Fruit fly (Drosophila melanogaster) whole organism, embryonic: Measurements from ENCODE around the gene Cdk7.
A peak's percentile ranks its signal among the peaks of the same experiment; 100 is the strongest.

Experiments used
- Atf-2 ChIP-seq: fragments of 200-800 bp; sonication (Bioruptor generic); optimal IDR thresholded peaks from 2 replicates; lab custom pipeline; 2016; ENCODE audit warnings: missing biosample characterization, missing genetic modification characterization
- Atf6 ChIP-seq: fragments of 200-800 bp; sonication (Bioruptor generic); IDR thresholded peaks from 2 replicates; pipeline ENCODE4 v1.3.6; 2022; ENCODE audit warnings: missing biosample characterization, missing genetic modification characterization
- CG10321 ChIP-seq: fragments of 200-800 bp; sonication (Bioruptor generic); IDR thresholded peaks from 2 replicates; pipeline ENCODE4 v1.3.6; 2022; ENCODE audit warnings: missing biosample characterization, missing genetic modification characterization
- CG10979 ChIP-seq: fragments of 200-800 bp; sonication (Bioruptor generic); optimal IDR thresholded peaks from 2 replicates; lab custom pipeline; 2018; ENCODE audit warnings: missing biosample characterization, mild to moderate bottlenecking, missing genetic modification characterization, moderate library complexity
- CG11696 ChIP-seq: fragments of 200-800 bp; sonication (Bioruptor generic); IDR thresholded peaks from 2 replicates; pipeline ENCODE4 v1.3.6; 2022; ENCODE audit warnings: missing biosample characterization, missing genetic modification characterization
- CG12104 ChIP-seq: fragments of 200-800 bp; sonication (Bioruptor generic); optimal IDR thresholded peaks from 3 replicates; lab custom pipeline; 2016; ENCODE audit warnings: missing biosample characterization, missing genetic modification characterization
- CG12299 ChIP-seq: fragments of 200-800 bp; sonication (Bioruptor generic); optimal IDR thresholded peaks from 2 replicates; lab custom pipeline; 2018; ENCODE audit warnings: missing biosample characterization, mild to moderate bottlenecking, missing genetic modification characterization
- CG1233 ChIP-seq: fragments of 200-800 bp; sonication (Bioruptor generic); optimal IDR thresholded peaks from 4 replicates; lab custom pipeline; 2018; ENCODE audit warnings: missing biosample characterization, mild to moderate bottlenecking, missing genetic modification characterization
- CG13287 ChIP-seq: fragments of 200-800 bp; sonication (Bioruptor generic); IDR thresholded peaks from 2 replicates; pipeline ENCODE4 v1.3.6; 2022; ENCODE audit warnings: missing biosample characterization, missing genetic modification characterization; ENCODE audit not compliant: partially characterized antibody
- CG1602 ChIP-seq: fragments of 200-800 bp; sonication (Bioruptor generic); optimal IDR thresholded peaks from 3 replicates; lab custom pipeline; 2016; ENCODE audit warnings: missing biosample characterization, missing genetic modification characterization
- CG17385 ChIP-seq: fragments of 200-800 bp; sonication (Bioruptor generic); optimal IDR thresholded peaks from 3 replicates; lab custom pipeline; 2018; ENCODE audit warnings: missing biosample characterization, mild to moderate bottlenecking, missing genetic modification characterization
- CG18262 ChIP-seq: fragments of 200-800 bp; optimal IDR thresholded peaks from 3 replicates; lab custom pipeline; 2019; ENCODE audit warnings: missing biosample characterization, mild to moderate bottlenecking, missing genetic modification characterization, moderate library complexity
- CG33557 ChIP-seq: fragments of 200-800 bp; sonication (Bioruptor generic); optimal IDR thresholded peaks from 2 replicates; lab custom pipeline; 2019; ENCODE audit warnings: missing biosample characterization, mild to moderate bottlenecking, missing genetic modification characterization, moderate library complexity
- CG4360 ChIP-seq: fragments of 200-800 bp; sonication (Bioruptor generic); IDR thresholded peaks from 2 replicates; pipeline ENCODE4 v1.3.6; 2022; ENCODE audit warnings: missing biosample characterization, missing genetic modification characterization
- CG6254 ChIP-seq: fragments of 200-800 bp; sonication (Bioruptor generic); optimal IDR thresholded peaks from 3 replicates; lab custom pipeline; 2017; ENCODE audit warnings: mild to moderate bottlenecking, missing biosample characterization, missing genetic modification reagents, missing genetic modification characterization
- CG6765 ChIP-seq: fragments of 200-800 bp; sonication (Bioruptor generic); optimal IDR thresholded peaks from 3 replicates; lab custom pipeline; 2017; ENCODE audit warnings: missing biosample characterization, mild to moderate bottlenecking, missing genetic modification characterization
- CG7357 ChIP-seq: fragments of 200-800 bp; sonication (Bioruptor generic); IDR thresholded peaks from 3 replicates; pipeline ENCODE4 v1.3.6; 2022; ENCODE audit warnings: missing biosample characterization, missing genetic modification characterization
- CG7372 ChIP-seq: fragments of 200-800 bp; sonication (Bioruptor generic); IDR thresholded peaks from 2 replicates; pipeline ENCODE4 v1.3.6; 2022; ENCODE audit warnings: missing biosample characterization, missing genetic modification characterization
- CG7963 ChIP-seq: fragments of 200-800 bp; sonication (Bioruptor generic); IDR thresholded peaks from 3 replicates; pipeline ENCODE4 v1.3.6; 2022; ENCODE audit warnings: missing biosample characterization, missing genetic modification characterization; ENCODE audit not compliant: partially characterized antibody
- CG8388 ChIP-seq: fragments of 200-800 bp; sonication (Bioruptor generic); optimal IDR thresholded peaks from 2 replicates; lab custom pipeline; 2019; ENCODE audit warnings: missing biosample characterization, mild to moderate bottlenecking, missing genetic modification characterization, moderate library complexity
- CG9727 ChIP-seq: fragments of 200-800 bp; sonication (Bioruptor generic); optimal IDR thresholded peaks from 3 replicates; lab custom pipeline; 2017; ENCODE audit warnings: missing biosample characterization, mild to moderate bottlenecking, missing genetic modification characterization
- CG9817 ChIP-seq: fragments of 200-800 bp; sonication (Bioruptor generic); optimal IDR thresholded peaks from 2 replicates; lab custom pipeline; 2018; ENCODE audit warnings: missing biosample characterization, mild to moderate bottlenecking, missing genetic modification characterization, moderate library complexity
- Deaf1 ChIP-seq: fragments of 200-800 bp; optimal IDR thresholded peaks from 3 replicates; lab custom pipeline; 2019; ENCODE audit warnings: missing biosample characterization, mild to moderate bottlenecking, missing genetic modification characterization, moderate library complexity
- Doc3 ChIP-seq: fragments of 200-800 bp; sonication (Bioruptor generic); IDR thresholded peaks from 3 replicates; pipeline ENCODE4 v1.3.6; 2022; ENCODE audit warnings: missing biosample characterization, missing genetic modification characterization; ENCODE audit not compliant: partially characterized antibody
- Fer1 ChIP-seq: fragments of 200-800 bp; sonication (Bioruptor generic); optimal IDR thresholded peaks from 2 replicates; lab custom pipeline; 2017; ENCODE audit warnings: missing biosample characterization, mild to moderate bottlenecking, missing genetic modification characterization
- Gsc ChIP-seq: fragments of 200-800 bp; sonication (Bioruptor generic); IDR thresholded peaks from 2 replicates; pipeline ENCODE4 v1.3.6; 2022; ENCODE audit warnings: missing biosample characterization, missing genetic modification characterization
- MBD-R2 ChIP-seq: fragments of 200-800 bp; sonication (Bioruptor generic); IDR thresholded peaks from 2 replicates; pipeline ENCODE4 v1.3.6; 2022; ENCODE audit warnings: missing biosample characterization, missing genetic modification characterization
- Oaz ChIP-seq: fragments of 200-800 bp; sonication (Bioruptor generic); IDR thresholded peaks from 2 replicates; pipeline ENCODE4 v1.3.6; 2022; ENCODE audit warnings: missing biosample characterization, missing genetic modification characterization
- Oli ChIP-seq: fragments of 200-800 bp; sonication (Bioruptor generic); optimal IDR thresholded peaks from 2 replicates; lab custom pipeline; 2018; ENCODE audit warnings: missing biosample characterization, mild to moderate bottlenecking, missing genetic modification characterization, moderate library complexity
- Opbp ChIP-seq: fragments of 200-800 bp; sonication (Bioruptor generic); IDR thresholded peaks from 3 replicates; pipeline ENCODE4 v1.3.6; 2022; ENCODE audit warnings: missing biosample characterization, missing genetic modification characterization; ENCODE audit not compliant: partially characterized antibody
- PHDP ChIP-seq: fragments of 200-800 bp; sonication (Bioruptor generic); optimal IDR thresholded peaks from 3 replicates; lab custom pipeline; 2018; ENCODE audit warnings: missing biosample characterization, mild to moderate bottlenecking, missing genetic modification characterization, moderate library complexity
- Ravus ChIP-seq: fragments of 200-800 bp; sonication (Bioruptor generic); IDR thresholded peaks from 2 replicates; pipeline ENCODE4 v1.3.6; 2022; ENCODE audit warnings: missing biosample characterization, missing genetic modification characterization
- Rx ChIP-seq: fragments of 200-800 bp; sonication (Bioruptor generic); IDR thresholded peaks from 2 replicates; pipeline ENCODE4 v1.3.6; 2022; ENCODE audit warnings: missing biosample characterization, missing genetic modification characterization
- Sry-β ChIP-seq: fragments of 200-800 bp; sonication (Bioruptor generic); optimal IDR thresholded peaks from 2 replicates; lab custom pipeline; 2018; ENCODE audit warnings: missing biosample characterization, mild to moderate bottlenecking, missing genetic modification characterization, moderate library complexity
- Usf ChIP-seq: fragments of 200-800 bp; sonication (Bioruptor generic); optimal IDR thresholded peaks from 2 replicates; lab custom pipeline; 2017; ENCODE audit warnings: missing genotype, missing biosample characterization, missing genetic modification characterization
- Xbp1 ChIP-seq: fragments of 200-800 bp; sonication (Bioruptor generic); optimal IDR thresholded peaks from 3 replicates; lab custom pipeline; 2016; ENCODE audit warnings: missing biosample characterization, mild to moderate bottlenecking, missing genetic modification characterization
- en ChIP-seq: fragments of 200-800 bp; sonication (Bioruptor generic); optimal IDR thresholded peaks from 2 replicates; lab custom pipeline; 2016; ENCODE audit warnings: missing biosample characterization, missing genetic modification characterization
- lilli ChIP-seq: fragments of 200-800 bp; sonication (Bioruptor generic); optimal IDR thresholded peaks from 3 replicates; lab custom pipeline; 2016; ENCODE audit warnings: missing biosample characterization, missing genetic modification characterization
- lola ChIP-seq, 3 experiments: fragments of >200 bp in 2 of 3; fragments of 200-800 bp in 1 of 3; sonication (Bioruptor generic) in 1 of 3; optimal IDR thresholded peaks; 2 replicates each; lab custom pipeline; 2017 to 2019; ENCODE audit warnings: missing biosample characterization in 3 of 3, missing genetic modification characterization in 3 of 3, mild to moderate bottlenecking in 1 of 3, moderate library complexity in 1 of 3
- pan ChIP-seq, 4 experiments: fragments of >200 bp in 3 of 4; fragments of 200-800 bp in 1 of 4; sonication (Bioruptor generic) in 1 of 4; optimal IDR thresholded peaks in 3 of 4; IDR thresholded peaks in 1 of 4; 2 replicates each; pipeline versions ENCODE4 v1.3.6 to Lab custom; 2017 to 2022; ENCODE audit warnings: missing biosample characterization in 2 of 4, missing genetic modification characterization in 2 of 4, mixed read lengths in 1 of 4
- peb ChIP-seq: fragments of 200-800 bp; sonication (Bioruptor generic); IDR thresholded peaks from 2 replicates; pipeline ENCODE4 v1.3.6; 2022; ENCODE audit warnings: missing biosample characterization, missing genetic modification characterization
- pnt ChIP-seq: fragments of 200-800 bp; sonication (Bioruptor generic); optimal IDR thresholded peaks from 3 replicates; lab custom pipeline; 2016; ENCODE audit warnings: missing biosample characterization, missing genetic modification characterization
- pzg ChIP-seq: fragments of 200-800 bp; sonication (Bioruptor generic); optimal IDR thresholded peaks from 3 replicates; lab custom pipeline; 2018; ENCODE audit warnings: missing biosample characterization, mild to moderate bottlenecking, missing genetic modification characterization, moderate library complexity
- ranshi ChIP-seq: fragments of 200-800 bp; sonication (Bioruptor generic); IDR thresholded peaks from 2 replicates; pipeline ENCODE4 v1.3.6; 2022; ENCODE audit warnings: missing biosample characterization, missing genetic modification characterization
- row ChIP-seq: fragments of 200-800 bp; sonication (Bioruptor generic); IDR thresholded peaks from 3 replicates; pipeline ENCODE4 v1.3.6; 2022; ENCODE audit warnings: missing biosample characterization, missing genetic modification characterization
- salm ChIP-seq: fragments of 200-800 bp; sonication (Bioruptor generic); optimal IDR thresholded peaks from 2 replicates; lab custom pipeline; 2018; ENCODE audit warnings: missing biosample characterization, mild to moderate bottlenecking, missing genetic modification characterization
- sug ChIP-seq: fragments of 200-800 bp; optimal IDR thresholded peaks from 2 replicates; lab custom pipeline; 2019; ENCODE audit warnings: missing biosample characterization, mild to moderate bottlenecking, missing genetic modification characterization, moderate library complexity
- trh ChIP-seq: fragments of 200-800 bp; sonication (Bioruptor generic); optimal IDR thresholded peaks from 2 replicates; lab custom pipeline; 2016; ENCODE audit warnings: missing biosample characterization, missing genetic modification characterization

Gene Cdk7

DNA sequence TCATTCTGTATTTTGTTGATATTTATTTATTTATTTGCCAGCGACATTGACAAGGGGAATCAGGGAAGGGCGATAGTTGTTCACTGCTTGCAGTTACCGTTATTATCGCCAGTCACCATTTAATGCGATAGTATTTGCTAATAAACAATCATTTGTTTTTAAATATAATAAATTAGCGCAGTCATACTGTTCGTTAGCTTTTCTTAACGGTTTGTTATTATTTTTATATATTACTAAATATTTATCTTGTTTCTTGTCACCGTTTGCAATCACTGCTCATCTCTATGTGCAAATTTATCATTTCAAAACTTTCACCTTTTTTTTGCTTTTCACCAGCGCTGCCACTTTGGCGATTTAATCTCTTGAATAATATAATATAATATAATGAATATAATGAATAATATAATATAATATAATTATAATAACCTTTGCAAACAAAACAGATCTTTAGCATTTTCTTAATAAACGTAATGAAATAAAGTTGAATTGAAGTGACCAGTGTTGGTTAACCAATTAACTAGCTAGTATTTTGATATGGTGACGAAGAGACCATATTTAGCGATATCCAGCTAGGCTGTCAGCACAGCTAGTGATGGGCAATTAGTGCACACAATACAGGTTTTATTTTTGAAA lies 20.6 kb upstream of the Cdk7 start, which contains the start of the genes CG3309 and XRCC1 (continued):
- TF ChIP-seq CG11696 (GFP tag; lab: Robert Waterston, UW) (no peak), CG12104 (peak; percentile 19), pzg (GFP tag; lab: Kevin White, UChicago) (peak; percentile 25), Usf (GFP tag; lab: Kevin White, UChicago) (no peak), Rx (GFP tag; lab: Robert Waterston, UW) (0 out of 2 replicates have a peak, but pooled peaks have one; percentile 13), Doc3 (peak; percentile 86), CG9817 (tag; lab: Kevin White, UChicago) (peak; percentile 54), CG13287 (GFP tag; lab: Robert Waterston, UW) (peak; percentile 86), pan (optimal IDR thresholded peaks at IDR 0.05; lab: Kevin White, UChicago) (no peak), pan (GFP tag; optimal IDR thresholded peaks at IDR 0.05 in 1 of 2, IDR thresholded peaks at IDR 0.05 in 1 of 2) (peak in 1 of 2 experiments; percentile 57), CG8388 (GFP tag; lab: Kevin White, UChicago) (peak; percentile 33), CG18262 (peak; percentile 65), pnt (no peak), CG9727 (GFP tag; lab: Kevin White, UChicago) (peak; percentile 61), sug (tag; lab: Kevin White, UChicago) (peak; percentile 47), CG10979 (tag; lab: Kevin White, UChicago) (peak; percentile 41), CG4360 (GFP tag; lab: Robert Waterston, UW) (no peak), Sry-β (GFP tag; lab: Kevin White, UChicago) (peak; percentile 98), MBD-R2 (peak; percentile 66), CG7357 (peak; percentile 33; the same call in 1 of the 3 replicates), CG7963 (GFP tag; lab: Robert Waterston, UW) (peak; percentile 76), Atf6 (GFP tag; lab: Robert Waterston, UW) (peak; percentile 50; the same call in 1 of the 2 replicates), lilli (GFP tag; lab: Kevin White, UChicago) (peak; percentile 54), CG6765 (GFP tag; lab: Kevin White, UChicago) (peak; percentile 3), CG1602 (peak; percentile 23), trh (GFP tag; lab: Kevin White, UChicago) (no peak), CG6254 (GFP tag; lab: Kevin White, UChicago) (peak; percentile 46), PHDP (peak; percentile 39), CG7372 (peak; percentile 52; the same call in 1 of the 2 replicates), Opbp (GFP tag; lab: Robert Waterston, UW) (peak; percentile 73), Fer1 (GFP tag; lab: Kevin White, UChicago) (no peak), Gsc (GFP tag; lab: Robert Waterston, UW) (no peak), CG33557 (GFP tag; lab: Kevin White, UChicago) (peak; percentile 46), Deaf1 (tag; lab: Kevin White, UChicago) (peak; percentile 5), en (no peak), peb (GFP tag; lab: Robert Waterston, UW) (peak; percentile 27; the same call in 1 of the 2 replicates), CG12299 (no peak), Ravus (GFP tag; lab: Robert Waterston, UW) (no peak), Atf-2 (no peak), CG1233 (GFP tag; lab: Kevin White, UChicago) (peak; percentile 2), Oli (peak; percentile 23), ranshi (peak; percentile 33; the same call in 1 of the 2 replicates), lola (GFP tag; optimal IDR thresholded peaks at IDR 0.05; lab: Kevin White, UChicago) (peak in 1 of 3 experiments; percentile 46), Oaz (GFP tag; lab: Robert Waterston, UW) (peak; percentile 49; the same call in 1 of the 2 replicates), Xbp1 (peak; percentile 48), CG17385 (GFP tag; lab: Kevin White, UChicago) (peak; percentile 26), CG10321 (no peak), salm (tag; lab: Kevin White, UChicago) (no peak), row (GFP tag; lab: Robert Waterston, UW) (peak; percentile 93)
